Worm (Caenorhabditis elegans) whole organism, L4 larva: ENCODE data around the gene bgnt-1.1.
A peak's percentile ranks its signal among the peaks of the same experiment; 100 is the strongest.

Experiments
- D1046.2 ChIP-seq: fragments of 200-800 bp; sonication (Bioruptor generic); IDR thresholded peaks from 2 replicates; pipeline ENCODE4 v1.3.6; 2022; ENCODE audit warnings: missing genetic modification characterization, missing compliant biosample characterization
- F10B5.3 ChIP-seq: sonication (generic microtip); optimal IDR thresholded peaks from 2 replicates; lab custom pipeline; 2016; ENCODE audit warnings: mild to moderate bottlenecking, missing genetic modification characterization, missing compliant biosample characterization
- F37D6.2 ChIP-seq: sonication (generic microtip); optimal IDR thresholded peaks from 2 replicates; lab custom pipeline; 2016; ENCODE audit warnings: mild to moderate bottlenecking, missing genetic modification characterization, missing compliant biosample characterization
- F49E8.2 ChIP-seq: sonication (generic microtip); optimal IDR thresholded peaks from 2 replicates; lab custom pipeline; 2016; ENCODE audit warnings: missing compliant biosample characterization, mild to moderate bottlenecking, missing genetic modification characterization, borderline replicate concordance
- T20F7.1 ChIP-seq: fragments of 200-800 bp; sonication (Bioruptor generic); optimal IDR thresholded peaks from 2 replicates; lab custom pipeline; 2018; ENCODE audit warnings: mild to moderate bottlenecking, missing genetic modification characterization, missing compliant biosample characterization
- Y75B8A.6 ChIP-seq: fragments of 200-800 bp; sonication (Bioruptor generic); IDR thresholded peaks from 2 replicates; pipeline ENCODE4 v1.3.6; 2022; ENCODE audit warnings: missing genetic modification reagents, missing genetic modification characterization, missing compliant biosample characterization
- aha-1 ChIP-seq: fragments of 150-350 bp; peaks from one replicate; lab custom pipeline; 2014; ENCODE audit warnings: missing biosample characterization, missing genetic modification characterization
- aly-2 ChIP-seq: sonication (generic microtip); optimal IDR thresholded peaks from 2 replicates; lab custom pipeline; 2018; ENCODE audit warnings: missing biosample characterization, missing genetic modification characterization
- ceh-20 ChIP-seq: fragments of 200-800 bp; sonication (Bioruptor generic); IDR thresholded peaks from 2 replicates; pipeline ENCODE4 v1.3.6; 2022; ENCODE audit warnings: missing genetic modification reagents, missing genetic modification characterization, missing compliant biosample characterization
- ceh-28 ChIP-seq: fragments of 150-350 bp; optimal IDR thresholded peaks from 2 replicates; lab custom pipeline; 2014; ENCODE audit warnings: missing biosample characterization, missing genetic modification reagents, missing genetic modification characterization
- ces-1 ChIP-seq: fragments of 150-350 bp; sonication (generic microtip); optimal IDR thresholded peaks from 4 replicates; lab custom pipeline; 2014; ENCODE audit warnings: missing biosample characterization, missing genetic modification reagents, missing genetic modification characterization
- daf-12 ChIP-seq: fragments of 150-350 bp; optimal IDR thresholded peaks from 2 replicates; lab custom pipeline; 2014; ENCODE audit warnings: missing biosample characterization, missing genetic modification reagents, missing genetic modification characterization
- dmd-8 ChIP-seq: fragments of 200-800 bp; sonication (Bioruptor generic); IDR thresholded peaks from 2 replicates; pipeline ENCODE4 v1.3.6; 2022; ENCODE audit warnings: missing genetic modification characterization, missing compliant biosample characterization
- dve-1 ChIP-seq: sonication (generic microtip); optimal IDR thresholded peaks from 2 replicates; lab custom pipeline; 2017; ENCODE audit warnings: antibody characterized with exemption, mild to moderate bottlenecking, missing genetic modification characterization, missing compliant biosample characterization; ENCODE audit not compliant: insufficient read depth
- hif-1 ChIP-seq, 2 experiments: sonication (generic microtip); optimal IDR thresholded peaks; 2 replicates each; lab custom pipeline; 2016 to 2017; ENCODE audit warnings: missing compliant biosample characterization in 2 of 2, missing genetic modification characterization in 2 of 2, missing genetic modification reagents in 2 of 2, missing genotype in 2 of 2, mild to moderate bottlenecking in 1 of 2
- hlh-30 ChIP-seq: sonication (generic microtip); optimal IDR thresholded peaks from 2 replicates; lab custom pipeline; 2017; ENCODE audit warnings: antibody characterized with exemption, mild to moderate bottlenecking, missing genetic modification characterization, missing compliant biosample characterization; ENCODE audit not compliant: insufficient read depth
- hmg-1.1 ChIP-seq: fragments of 200-800 bp; sonication (Bioruptor generic); IDR thresholded peaks from 2 replicates; pipeline ENCODE4 v1.3.6; 2022; ENCODE audit warnings: missing genetic modification reagents, missing genetic modification characterization, missing compliant biosample characterization
- lim-7 ChIP-seq: fragments of 200-800 bp; sonication (Bioruptor generic); IDR thresholded peaks from 2 replicates; pipeline ENCODE4 v1.3.6; 2022; ENCODE audit warnings: missing genetic modification characterization, missing compliant biosample characterization
- lin-1 ChIP-seq: fragments of 200-800 bp; sonication (Bioruptor generic); IDR thresholded peaks from 2 replicates; pipeline ENCODE4 v1.3.6; 2022; ENCODE audit warnings: missing genetic modification reagents, missing genetic modification characterization, missing compliant biosample characterization
- lin-38 ChIP-seq: fragments of 200-800 bp; sonication (Bioruptor generic); IDR thresholded peaks from 2 replicates; pipeline ENCODE4 v1.3.6; 2022; ENCODE audit warnings: missing genetic modification reagents, missing genetic modification characterization, missing compliant biosample characterization
- madf-9 ChIP-seq: fragments of 200-800 bp; sonication (Bioruptor generic); conservative IDR thresholded peaks from 2 replicates; pipeline ENCODE4 v1.3.6; 2022; ENCODE audit warnings: missing genetic modification reagents, missing genetic modification characterization, missing compliant biosample characterization
- mdt-29 ChIP-seq: fragments of 200-800 bp; sonication (Bioruptor generic); IDR thresholded peaks from 2 replicates; pipeline ENCODE4 v1.3.6; 2022; ENCODE audit warnings: missing genetic modification reagents, missing genetic modification characterization, missing compliant biosample characterization
- nhr-111 ChIP-seq: fragments of 200-800 bp; sonication (Bioruptor generic); optimal IDR thresholded peaks from 2 replicates; lab custom pipeline; 2018; ENCODE audit warnings: mild to moderate bottlenecking, missing genetic modification characterization, missing compliant biosample characterization
- nhr-237 ChIP-seq: sonication (generic microtip); optimal IDR thresholded peaks from 2 replicates; lab custom pipeline; 2017; ENCODE audit warnings: missing biosample characterization, missing genetic modification characterization
- nhr-25 ChIP-seq: sonication (generic microtip); optimal IDR thresholded peaks from 2 replicates; lab custom pipeline; 2017; ENCODE audit warnings: missing genetic modification characterization, mild to moderate bottlenecking, missing compliant biosample characterization, antibody characterized with exemption, moderate library complexity, borderline replicate concordance; ENCODE audit not compliant: insufficient read depth
- nhr-48 ChIP-seq: sonication (generic microtip); optimal IDR thresholded peaks from 2 replicates; lab custom pipeline; 2016; ENCODE audit warnings: mild to moderate bottlenecking, missing genetic modification characterization, missing compliant biosample characterization
- nhr-6 ChIP-seq: fragments of 150-350 bp; optimal IDR thresholded peaks from 2 replicates; lab custom pipeline; 2014; ENCODE audit warnings: missing biosample characterization, missing genetic modification characterization
- nhr-76 ChIP-seq: fragments of 150-350 bp; optimal IDR thresholded peaks from 2 replicates; lab custom pipeline; 2014; ENCODE audit warnings: missing biosample characterization, missing genetic modification characterization
- nhr-77 ChIP-seq: fragments of 150-350 bp; optimal IDR thresholded peaks from 2 replicates; lab custom pipeline; 2014; ENCODE audit warnings: missing biosample characterization, missing genetic modification characterization
- pha-4 ChIP-seq, 2 experiments: fragments of 150-350 bp in 1 of 2; fragments of 200-800 bp in 1 of 2; sonication (Bioruptor generic) in 1 of 2; IDR thresholded peaks in 1 of 2; optimal IDR thresholded peaks in 1 of 2; 2 replicates each; pipeline versions ENCODE4 v1.3.6 to Lab custom; 2014 to 2022; ENCODE audit warnings: missing genetic modification characterization in 2 of 2, missing genetic modification reagents in 2 of 2, missing biosample characterization in 1 of 2, missing compliant biosample characterization in 1 of 2
- snpc-1.2 ChIP-seq: fragments of 200-800 bp; sonication (Bioruptor generic); IDR thresholded peaks from 2 replicates; pipeline ENCODE4 v1.3.6; 2022; ENCODE audit warnings: missing genetic modification reagents, missing genetic modification characterization, missing compliant biosample characterization
- tag-97 ChIP-seq: fragments of 200-800 bp; sonication (Bioruptor generic); IDR thresholded peaks from 2 replicates; pipeline ENCODE4 v1.3.6; 2022; ENCODE audit warnings: missing genetic modification characterization, missing compliant biosample characterization
- unc-39 ChIP-seq: sonication (generic microtip); optimal IDR thresholded peaks from 2 replicates; lab custom pipeline; 2017; ENCODE audit warnings: missing biosample characterization, missing genetic modification characterization
- zag-1 ChIP-seq: fragments of 150-350 bp; optimal IDR thresholded peaks from 2 replicates; lab custom pipeline; 2014; ENCODE audit warnings: missing biosample characterization, missing genetic modification characterization
- zfp-2 ChIP-seq: sonication (generic microtip); optimal IDR thresholded peaks from 2 replicates; lab custom pipeline; 2016; ENCODE audit warnings: mild to moderate bottlenecking, missing genetic modification characterization, missing compliant biosample characterization
- zip-2 ChIP-seq: fragments of 150-350 bp; optimal IDR thresholded peaks from 2 replicates; lab custom pipeline; 2014; ENCODE audit warnings: missing biosample characterization, missing genetic modification characterization
- ztf-11 ChIP-seq: fragments of 150-350 bp; optimal IDR thresholded peaks from 2 replicates; lab custom pipeline; 2014; ENCODE audit warnings: missing biosample characterization, missing genetic modification characterization

Gene bgnt-1.1

ce11 chrIV:10483607-10484117 is 11.1 kb downstream of the bgnt-1.1 start, which contains the start of the genes F01D4.5 and ced-5 (continued):
- no peak for TF ChIP-seq nhr-77 (tag; lab: Kevin White, UChicago)
- peak in 1 of 2 experiments; percentile 90 for TF ChIP-seq hif-1 (tag; optimal IDR thresholded peaks at IDR 0.05; lab: Kevin White, UChicago)
- TF ChIP-seq T20F7.1 (GFP tag; lab: Kevin White, UChicago), result peak; percentile 73
- TF ChIP-seq dve-1 (tag; lab: Kevin White, UChicago), result peak; percentile 89
- TF ChIP-seq zfp-2, result no peak
- TF ChIP-seq lin-1 (GFP tag; lab: Robert Waterston, UW), result no peak
- TF ChIP-seq F49E8.2, result peak; percentile 71
- TF ChIP-seq nhr-25 (tag; lab: Kevin White, UChicago), result no peak
- TF ChIP-seq nhr-76 (tag; lab: Kevin White, UChicago), result no peak
- TF ChIP-seq madf-9 (GFP tag; lab: Robert Waterston, UW), result peak; percentile 75
- no peak for TF ChIP-seq zag-1
- no peak for TF ChIP-seq unc-39 (tag; lab: Kevin White, UChicago)
- TF ChIP-seq tag-97, result no peak
- no peak for TF ChIP-seq dmd-8 (GFP tag; lab: Robert Waterston, UW)
- TF ChIP-seq nhr-48, result peak; percentile 32
- TF ChIP-seq D1046.2 (GFP tag; lab: Robert Waterston, UW), result no peak
- no peak for TF ChIP-seq lim-7 (GFP tag; lab: Robert Waterston, UW)
- no peak for TF ChIP-seq ztf-11 (tag; lab: Kevin White, UChicago)
- TF ChIP-seq F10B5.3, result peak; percentile 69
- TF ChIP-seq hlh-30 (tag; lab: Kevin White, UChicago), result peak; percentile 66
- TF ChIP-seq ces-1, result no peak
- no peak for TF ChIP-seq aly-2 (tag; lab: Kevin White, UChicago)
- no peak for TF ChIP-seq zip-2 (tag; lab: Kevin White, UChicago)
- TF ChIP-seq hmg-1.1, result no peak
- 0 out of 2 replicates have a peak, but pooled peaks have one; percentile 59 for TF ChIP-seq snpc-1.2 (GFP tag; lab: Robert Waterston, UW)
- TF ChIP-seq mdt-29 (GFP tag; lab: Robert Waterston, UW), result no peak
- peak; percentile 62 for TF ChIP-seq lin-38 (GFP tag; lab: Robert Waterston, UW)
- TF ChIP-seq, all 104 proteins: peak for 36

ce11 chrIV:10489409-10489808 is 16.8 kb downstream of the bgnt-1.1 start:
- TF ChIP-seq dmd-8 (GFP tag; lab: Robert Waterston, UW) (no peak), ces-1 (no peak), nhr-237 (tag; lab: Kevin White, UChicago) (no peak), ceh-20 (GFP tag; lab: Robert Waterston, UW) (no peak), Y75B8A.6 (GFP tag; lab: Robert Waterston, UW) (no peak), pha-4 (GFP tag; IDR thresholded peaks at IDR 0.05; lab: Robert Waterston, UW) (no peak), pha-4 (tag; optimal IDR thresholded peaks at IDR 0.05; lab: Kevin White, UChicago) (no peak), F37D6.2 (tag; lab: Kevin White, UChicago) (no peak), ceh-28 (tag; lab: Kevin White, UChicago) (no peak), nhr-111 (no peak), nhr-6 (no peak)

ce11 chrIV:10498401-10498800 is 25.8 kb downstream of the bgnt-1.1 start:
- TF ChIP-seq aha-1 (tag; lab: Kevin White, UChicago) (peak; percentile 58), daf-12 (tag; lab: Kevin White, UChicago) (no peak)
